Worm (Caenorhabditis elegans) whole organism, mixed stage, embryonic: Measurements from ENCODE around the gene F42D1.4.

Experiments used
- bed-3 ChIP-seq: fragments of 200-800 bp; sonication (Bioruptor generic); optimal IDR thresholded peaks from 3 replicates; lab custom pipeline; 2018; ENCODE audit warnings: mild to moderate bottlenecking, missing genetic modification characterization, moderate library complexity, missing compliant biosample characterization
- blmp-1 ChIP-seq: fragments of 150-350 bp; optimal IDR thresholded peaks from 2 replicates; lab custom pipeline; 2014; ENCODE audit warnings: missing biosample characterization, missing genetic modification characterization
- ceh-43 ChIP-seq: fragments of 200-800 bp; sonication (Bioruptor generic); optimal IDR thresholded peaks from 2 replicates; lab custom pipeline; 2018; ENCODE audit warnings: mild to moderate bottlenecking, missing genetic modification characterization, moderate library complexity, missing compliant biosample characterization
- ces-1 ChIP-seq: fragments of 150-350 bp; optimal IDR thresholded peaks from 2 replicates; lab custom pipeline; 2014; ENCODE audit warnings: missing biosample characterization, missing genetic modification reagents, missing genetic modification characterization
- lin-13 ChIP-seq: fragments of 150-350 bp; optimal IDR thresholded peaks from 2 replicates; lab custom pipeline; 2014; ENCODE audit warnings: missing biosample characterization, missing genetic modification characterization
- nhr-12 ChIP-seq: fragments of 150-350 bp; optimal IDR thresholded peaks from 2 replicates; lab custom pipeline; 2014; ENCODE audit warnings: missing biosample characterization, missing genetic modification characterization
- nhr-28 ChIP-seq: fragments of 150-350 bp; optimal IDR thresholded peaks from 2 replicates; lab custom pipeline; 2014; ENCODE audit warnings: missing biosample characterization, missing genetic modification characterization
- nhr-76 ChIP-seq: sonication (generic microtip); optimal IDR thresholded peaks from 2 replicates; lab custom pipeline; 2017; ENCODE audit warnings: missing biosample characterization, missing genetic modification characterization
- pha-4 ChIP-seq: fragments of 150-350 bp; optimal IDR thresholded peaks from 2 replicates; lab custom pipeline; 2018; ENCODE audit warnings: missing biosample characterization, missing genetic modification reagents, missing genetic modification characterization
- tbx-8 ChIP-seq: fragments of 200-800 bp; sonication (Bioruptor generic); optimal IDR thresholded peaks from 2 replicates; lab custom pipeline; 2018; ENCODE audit warnings: mild to moderate bottlenecking, missing genetic modification characterization, moderate library complexity, missing compliant biosample characterization
- ztf-11 ChIP-seq: fragments of 150-350 bp; optimal IDR thresholded peaks from 2 replicates; lab custom pipeline; 2014; ENCODE audit warnings: missing biosample characterization, missing genetic modification characterization

DNA sequence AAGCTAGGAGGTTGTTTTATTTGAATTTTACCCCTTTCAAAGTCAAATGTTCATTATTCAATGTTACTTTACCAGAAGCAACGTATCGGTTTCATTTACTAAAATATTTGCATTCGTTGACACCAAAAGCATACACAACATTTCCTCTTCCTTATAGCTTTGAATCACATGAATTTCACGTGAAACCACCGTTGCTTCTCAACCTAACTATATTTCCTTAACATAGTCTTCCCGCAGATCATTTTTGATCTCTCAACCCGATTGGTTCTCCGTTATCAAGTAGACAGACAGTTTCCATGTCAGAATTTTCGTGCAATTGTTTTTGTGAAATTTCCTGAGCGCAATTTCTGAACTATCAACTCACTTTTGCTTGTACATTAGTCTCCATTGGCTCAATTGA lies 2.9 kb downstream of the F42D1.4 start:
- TF ChIP-seq pha-4 (no peak), nhr-76 (no peak), blmp-1 (no peak), ztf-11 (tag; lab: Kevin White, UChicago) (no peak), ces-1 (no peak), nhr-28 (tag; lab: Kevin White, UChicago) (no peak), nhr-12 (no peak), lin-13 (tag; lab: Kevin White, UChicago) (no peak), ceh-43 (GFP tag; lab: Kevin White, UChicago) (no peak), tbx-8 (GFP tag; lab: Kevin White, UChicago) (no peak), bed-3 (no peak)
